Fruit fly (Drosophila melanogaster) whole organism, embryonic: ENCODE data around the gene zye.
A peak's percentile ranks its signal among the peaks of the same experiment; 100 is the strongest.

Source experiments
- Asciz ChIP-seq: fragments of 200-800 bp; sonication (Bioruptor generic); optimal IDR thresholded peaks from 2 replicates; lab custom pipeline; 2017; ENCODE audit warnings: missing biosample characterization, mild to moderate bottlenecking, missing genetic modification characterization, missing genetic modification reagents
- Atf-2 ChIP-seq: fragments of 200-800 bp; sonication (Bioruptor generic); optimal IDR thresholded peaks from 2 replicates; lab custom pipeline; 2016; ENCODE audit warnings: missing biosample characterization, missing genetic modification characterization
- Bgb ChIP-seq: fragments of 200-800 bp; sonication (Bioruptor generic); IDR thresholded peaks from 2 replicates; pipeline ENCODE4 v1.3.6; 2022; ENCODE audit warnings: missing biosample characterization, missing genetic modification characterization; ENCODE audit not compliant: partially characterized antibody
- CG10267 ChIP-seq: fragments of 200-800 bp; sonication (Bioruptor generic); optimal IDR thresholded peaks from 2 replicates; lab custom pipeline; 2018; ENCODE audit warnings: missing biosample characterization, mild to moderate bottlenecking, missing genetic modification characterization, moderate library complexity
- CG11504 ChIP-seq: fragments of 200-800 bp; sonication (Bioruptor generic); optimal IDR thresholded peaks from 3 replicates; lab custom pipeline; 2019; ENCODE audit warnings: missing biosample characterization, mild to moderate bottlenecking, missing genetic modification characterization, moderate library complexity
- CG13287 ChIP-seq: fragments of 200-800 bp; sonication (Bioruptor generic); IDR thresholded peaks from 2 replicates; pipeline ENCODE4 v1.3.6; 2022; ENCODE audit warnings: missing biosample characterization, missing genetic modification characterization; ENCODE audit not compliant: partially characterized antibody
- CG17612 ChIP-seq: fragments of 200-800 bp; sonication (Bioruptor generic); IDR thresholded peaks from 2 replicates; pipeline ENCODE4 v1.3.6; 2022; ENCODE audit warnings: missing biosample characterization, missing genetic modification characterization
- CG1792 ChIP-seq: fragments of 200-800 bp; sonication (Bioruptor generic); optimal IDR thresholded peaks from 2 replicates; lab custom pipeline; 2016; ENCODE audit warnings: missing biosample characterization, missing genetic modification characterization
- CG2120 ChIP-seq: fragments of 200-800 bp; sonication (Bioruptor generic); optimal IDR thresholded peaks from 3 replicates; lab custom pipeline; 2016; ENCODE audit warnings: missing biosample characterization, missing genetic modification characterization
- CG30020 ChIP-seq: fragments of 200-800 bp; optimal IDR thresholded peaks from 2 replicates; lab custom pipeline; 2019; ENCODE audit warnings: missing biosample characterization, mild to moderate bottlenecking, missing genetic modification characterization, moderate library complexity
- CG31441 ChIP-seq: fragments of 200-800 bp; sonication (Bioruptor generic); IDR thresholded peaks from 2 replicates; pipeline ENCODE4 v1.3.6; 2022; ENCODE audit warnings: missing biosample characterization, missing genetic modification characterization
- CG34224 ChIP-seq: fragments of 200-800 bp; sonication (Bioruptor generic); IDR thresholded peaks from 3 replicates; pipeline ENCODE4 v1.3.6; 2022; ENCODE audit warnings: missing biosample characterization, missing genetic modification characterization; ENCODE audit not compliant: partially characterized antibody
- CG34422 ChIP-seq: fragments of 200-800 bp; sonication (Bioruptor generic); IDR thresholded peaks from 3 replicates; pipeline ENCODE4 v1.3.6; 2022; ENCODE audit warnings: missing biosample characterization, missing genetic modification characterization
- CG3995 ChIP-seq: fragments of 200-800 bp; sonication (Bioruptor generic); optimal IDR thresholded peaks from 3 replicates; lab custom pipeline; 2016; ENCODE audit warnings: missing biosample characterization, missing genetic modification characterization
- CG5245 ChIP-seq: fragments of 200-800 bp; sonication (Bioruptor generic); optimal IDR thresholded peaks from 3 replicates; lab custom pipeline; 2016; ENCODE audit warnings: missing biosample characterization, missing genetic modification characterization
- CG9437 ChIP-seq: fragments of 200-800 bp; sonication (Bioruptor generic); optimal IDR thresholded peaks from 2 replicates; lab custom pipeline; 2018; ENCODE audit warnings: missing biosample characterization, mild to moderate bottlenecking, missing genetic modification characterization
- CG9797 ChIP-seq: fragments of 200-800 bp; sonication (Bioruptor generic); optimal IDR thresholded peaks from 3 replicates; lab custom pipeline; 2018; ENCODE audit warnings: missing biosample characterization, mild to moderate bottlenecking, missing genetic modification characterization
- CHES-1-like ChIP-seq: fragments of 200-800 bp; sonication (Bioruptor generic); optimal IDR thresholded peaks from 2 replicates; lab custom pipeline; 2016; ENCODE audit warnings: missing biosample characterization, missing genetic modification characterization
- Deaf1 ChIP-seq: fragments of 200-800 bp; optimal IDR thresholded peaks from 3 replicates; lab custom pipeline; 2019; ENCODE audit warnings: missing biosample characterization, mild to moderate bottlenecking, missing genetic modification characterization, moderate library complexity
- Dll ChIP-seq: fragments of 200-800 bp; sonication (Bioruptor generic); IDR thresholded peaks from 4 replicates; pipeline ENCODE4 v1.3.6; 2022; ENCODE audit warnings: missing biosample characterization, missing genetic modification characterization; ENCODE audit not compliant: partially characterized antibody
- Dref ChIP-seq: fragments of 200-800 bp; sonication (Bioruptor generic); IDR thresholded peaks from 2 replicates; pipeline ENCODE4 v1.3.6; 2022; ENCODE audit warnings: missing biosample characterization, missing genetic modification characterization
- Ets97D ChIP-seq: fragments of 200-800 bp; sonication (Bioruptor generic); optimal IDR thresholded peaks from 3 replicates; lab custom pipeline; 2016; ENCODE audit warnings: missing biosample characterization, missing genetic modification characterization
- H2.0 ChIP-seq: fragments of 200-800 bp; sonication (Bioruptor generic); IDR thresholded peaks from 2 replicates; pipeline ENCODE4 v1.3.6; 2022; ENCODE audit warnings: missing biosample characterization, missing genetic modification characterization
- HmgZ ChIP-seq: fragments of 200-800 bp; sonication (Bioruptor generic); optimal IDR thresholded peaks from 2 replicates; lab custom pipeline; 2018; ENCODE audit warnings: missing biosample characterization, mild to moderate bottlenecking, missing genetic modification characterization
- MBD-R2 ChIP-seq: fragments of 200-800 bp; sonication (Bioruptor generic); IDR thresholded peaks from 2 replicates; pipeline ENCODE4 v1.3.6; 2022; ENCODE audit warnings: missing biosample characterization, missing genetic modification characterization
- Oli ChIP-seq: fragments of 200-800 bp; sonication (Bioruptor generic); optimal IDR thresholded peaks from 2 replicates; lab custom pipeline; 2018; ENCODE audit warnings: missing biosample characterization, mild to moderate bottlenecking, missing genetic modification characterization, moderate library complexity
- Optix ChIP-seq: fragments of 200-800 bp; sonication (Bioruptor generic); IDR thresholded peaks from 3 replicates; pipeline ENCODE4 v1.3.6; 2022; ENCODE audit warnings: missing biosample characterization, missing genetic modification characterization
- Pdp1 ChIP-seq, 2 experiments: fragments of 200-800 bp; sonication (Bioruptor generic); optimal IDR thresholded peaks; 3 replicates each; lab custom pipeline; 2016; ENCODE audit warnings: missing biosample characterization in 2 of 2, missing genetic modification characterization in 2 of 2, mild to moderate bottlenecking in 1 of 2, moderate library complexity in 1 of 2
- Ravus ChIP-seq: fragments of 200-800 bp; sonication (Bioruptor generic); IDR thresholded peaks from 2 replicates; pipeline ENCODE4 v1.3.6; 2022; ENCODE audit warnings: missing biosample characterization, missing genetic modification characterization
- Sry-δ ChIP-seq: fragments of 200-800 bp; sonication (Bioruptor generic); optimal IDR thresholded peaks from 2 replicates; lab custom pipeline; 2016; ENCODE audit warnings: missing biosample characterization, missing genetic modification characterization
- YL-1 ChIP-seq: fragments of 200-800 bp; sonication (Bioruptor generic); optimal IDR thresholded peaks from 3 replicates; lab custom pipeline; 2017; ENCODE audit warnings: missing biosample characterization, mild to moderate bottlenecking, missing genetic modification characterization
- ato ChIP-seq: fragments of 200-800 bp; sonication (Bioruptor generic); IDR thresholded peaks from 2 replicates; pipeline ENCODE4 v1.3.6; 2022; ENCODE audit warnings: missing biosample characterization, missing genetic modification characterization; ENCODE audit not compliant: partially characterized antibody
- bbx ChIP-seq: fragments of 200-800 bp; sonication (Bioruptor generic); IDR thresholded peaks from 2 replicates; pipeline ENCODE4 v1.3.6; 2022; ENCODE audit warnings: missing biosample characterization, missing genetic modification characterization; ENCODE audit not compliant: partially characterized antibody
- chm ChIP-seq: fragments of 200-800 bp; sonication (Bioruptor generic); IDR thresholded peaks from 2 replicates; pipeline ENCODE4 v1.3.6; 2022; ENCODE audit warnings: missing biosample characterization, missing genetic modification characterization
- crp ChIP-seq, 2 experiments: fragments of 200-800 bp; sonication (Bioruptor generic); optimal IDR thresholded peaks; 2 replicates in 1 of 2; 3 replicates in 1 of 2; lab custom pipeline; 2017; ENCODE audit warnings: missing biosample characterization in 2 of 2, missing genetic modification characterization in 2 of 2, mild to moderate bottlenecking in 1 of 2, moderate library complexity in 1 of 2
- dan ChIP-seq: fragments of 200-800 bp; sonication (Bioruptor generic); IDR thresholded peaks from 2 replicates; pipeline ENCODE4 v1.3.6; 2022; ENCODE audit warnings: missing biosample characterization, missing genetic modification characterization
- danr ChIP-seq: fragments of 200-800 bp; sonication (Bioruptor generic); IDR thresholded peaks from 2 replicates; pipeline ENCODE4 v1.3.6; 2022; ENCODE audit warnings: missing biosample characterization, missing genetic modification characterization
- gfzf ChIP-seq: fragments of 200-800 bp; sonication (Bioruptor generic); optimal IDR thresholded peaks from 2 replicates; lab custom pipeline; 2016; ENCODE audit warnings: missing biosample characterization, mild to moderate bottlenecking, missing genetic modification characterization, moderate library complexity
- inv ChIP-seq: fragments of 200-800 bp; sonication (Bioruptor generic); IDR thresholded peaks from 2 replicates; pipeline ENCODE4 v1.3.6; 2022; ENCODE audit warnings: missing biosample characterization, missing genetic modification characterization; ENCODE audit not compliant: partially characterized antibody
- lab ChIP-seq: fragments of 200-800 bp; sonication (Bioruptor generic); optimal IDR thresholded peaks from 3 replicates; lab custom pipeline; 2017; ENCODE audit warnings: missing biosample characterization, missing genetic modification characterization, mild to moderate bottlenecking, moderate library complexity, missing genetic modification reagents
- oc ChIP-seq: fragments of 200-800 bp; sonication (Bioruptor generic); optimal IDR thresholded peaks from 2 replicates; lab custom pipeline; 2018; ENCODE audit warnings: missing biosample characterization, mild to moderate bottlenecking, missing genetic modification characterization, moderate library complexity
- onecut ChIP-seq: fragments of 200-800 bp; sonication (Bioruptor generic); IDR thresholded peaks from 2 replicates; pipeline ENCODE4 v1.3.6; 2022; ENCODE audit warnings: missing biosample characterization, missing genetic modification characterization
- pzg ChIP-seq: fragments of 200-800 bp; sonication (Bioruptor generic); optimal IDR thresholded peaks from 3 replicates; lab custom pipeline; 2018; ENCODE audit warnings: missing biosample characterization, mild to moderate bottlenecking, missing genetic modification characterization, moderate library complexity
- sens ChIP-seq: fragments of 200-800 bp; sonication (Bioruptor generic); peaks from one replicate; lab custom pipeline; 2016; ENCODE audit warnings: missing biosample characterization, missing genetic modification characterization
- sens-2 ChIP-seq: fragments of 200-800 bp; sonication (Bioruptor generic); IDR thresholded peaks from 2 replicates; pipeline ENCODE4 v1.3.6; 2022; ENCODE audit warnings: missing biosample characterization, missing genetic modification characterization
- stwl ChIP-seq: fragments of 200-800 bp; sonication (Bioruptor generic); optimal IDR thresholded peaks from 3 replicates; lab custom pipeline; 2018; ENCODE audit warnings: missing biosample characterization, mild to moderate bottlenecking, missing genetic modification characterization, moderate library complexity
- tap ChIP-seq: fragments of 200-800 bp; optimal IDR thresholded peaks from 3 replicates; lab custom pipeline; 2019; ENCODE audit warnings: missing biosample characterization, mild to moderate bottlenecking, missing genetic modification characterization, moderate library complexity
- trem ChIP-seq: fragments of 200-800 bp; optimal IDR thresholded peaks from 3 replicates; lab custom pipeline; 2019; ENCODE audit warnings: missing biosample characterization, mild to moderate bottlenecking, missing genetic modification characterization, moderate library complexity

Gene zye

dm6 chr3L:20388983-20389382 is 24.4 kb upstream of the zye start (continued):
- TF ChIP-seq CG31441 (GFP tag; lab: Robert Waterston, UW) = peak; percentile 27; the same call in 1 of the 2 replicates
- TF ChIP-seq chm (GFP tag; lab: Robert Waterston, UW) = no peak; the same call in 1 of the 2 replicates
- no peak for TF ChIP-seq dan (GFP tag; lab: Robert Waterston, UW)
- no peak for TF ChIP-seq tap (tag; lab: Kevin White, UChicago)
- no peak for TF ChIP-seq Ets97D
- peak; percentile 50 for TF ChIP-seq H2.0 (GFP tag; lab: Robert Waterston, UW)
- TF ChIP-seq CG9437 (GFP tag; lab: Kevin White, UChicago) = no peak
- peak; percentile 30 for TF ChIP-seq Oli (tag; lab: Kevin White, UChicago)
- no peak for TF ChIP-seq sens-2 (GFP tag; lab: Robert Waterston, UW)
- no peak for TF ChIP-seq danr (GFP tag; lab: Robert Waterston, UW)

- TF ChIP-seq pzg (GFP tag; lab: Kevin White, UChicago) (peak; percentile 47), Optix (GFP tag; lab: Robert Waterston, UW) (0 out of 3 replicates have a peak, but pooled peaks have one; percentile 23), oc (tag; lab: Kevin White, UChicago) (no peak), CG1792 (no peak), CHES-1-like (GFP tag; lab: Kevin White, UChicago) (no peak), crp (GFP tag; optimal IDR thresholded peaks at IDR 0.05; lab: Kevin White, UChicago) (peak in 1 of 2 experiments; percentile 35), Ravus (GFP tag; lab: Robert Waterston, UW) (no peak), stwl (peak; percentile 87), CG9437 (GFP tag; lab: Kevin White, UChicago) (peak; percentile 58), Pdp1 (GFP tag; optimal IDR thresholded peaks at IDR 0.05; lab: Kevin White, UChicago) (peak in 1 of 2 experiments; percentile 46), Dref (GFP tag; lab: Robert Waterston, UW) (peak; percentile 64), HmgZ (peak; percentile 28), sens (GFP tag; lab: Kevin White, UChicago) (peak; percentile 70), CG3995 (GFP tag; lab: Kevin White, UChicago) (peak; percentile 5), CG34422 (GFP tag; lab: Robert Waterston, UW) (no peak), lab (peak; percentile 3), CG2120 (GFP tag; lab: Kevin White, UChicago) (peak; percentile 16), Bgb (peak; percentile 6; the same call in 1 of the 2 replicates), CG5245 (GFP tag; lab: Kevin White, UChicago) (no peak), CG34224 (GFP tag; lab: Robert Waterston, UW) (peak; percentile 49; the same call in 1 of the 3 replicates), bbx (peak; percentile 44; the same call in 1 of the 2 replicates), CG10267 (tag; lab: Kevin White, UChicago) (peak; percentile 94), Dll (GFP tag; lab: Robert Waterston, UW) (peak; percentile 39; the same call in 1 of the 4 replicates), inv (no peak), CG17612 (GFP tag; lab: Robert Waterston, UW) (no peak), YL-1 (GFP tag; lab: Kevin White, UChicago) (peak; percentile 58), Sry-δ (peak; percentile 40), CG11504 (tag; lab: Kevin White, UChicago) (peak; percentile 29), CG13287 (peak; percentile 58), CG9797 (GFP tag; lab: Kevin White, UChicago) (no peak), CG30020 (tag; lab: Kevin White, UChicago) (peak; percentile 9), gfzf (peak; percentile 29), trem (tag; lab: Kevin White, UChicago) (peak; percentile 33), Atf-2 (GFP tag; lab: Kevin White, UChicago) (no peak), Deaf1 (tag; lab: Kevin White, UChicago) (peak; percentile 11), Asciz (GFP tag; lab: Kevin White, UChicago) (no peak), MBD-R2 (GFP tag; lab: Robert Waterston, UW) (peak; percentile 63), ato (GFP tag; lab: Robert Waterston, UW) (0 out of 2 replicates have a peak, but pooled peaks have one; percentile 26), onecut (GFP tag; lab: Robert Waterston, UW) (peak; percentile 92)
These were observed 20.0 kb upstream of the zye start, which contains the start of gene CG33969 for dm6 chr3L:20393357-20393756. TSS of gene CG33969 (minus strand) at chr3L:20393553.
